Worm (Caenorhabditis elegans): ENCODE measurements around the gene nlp-101.

Gene nlp-101

ce11 chrX:7838582-7838981 lies at the start of gene nlp-101:
TSS of gene nlp-101 (plus strand) at chrX:7838882.
- TF ChIP-seq him-1 (tag; optimal IDR thresholded peaks at IDR 0.05): no peak
- no peak for TF ChIP-seq dao-5 (tag; optimal IDR thresholded peaks at IDR 0.05)
- TF ChIP-seq W03F9.2 (tag; optimal IDR thresholded peaks at IDR 0.05): no peak

- peak; percentile 16 for TF ChIP-seq him-1 (tag; optimal IDR thresholded peaks at IDR 0.05)
- TF ChIP-seq W03F9.2 (tag; optimal IDR thresholded peaks at IDR 0.05): no peak
These were observed 46.9 kb upstream of the nlp-101 start for ce11 chrX:7791802-7792201.

- TF ChIP-seq him-1 (tag; optimal IDR thresholded peaks at IDR 0.05) (no peak), dao-5 (tag; optimal IDR thresholded peaks at IDR 0.05) (no peak), W03F9.2 (tag; optimal IDR thresholded peaks at IDR 0.05) (no peak)
These were observed 45.2 kb upstream of the nlp-101 start, which contains the start of gene ZK154.6 for ce11 chrX:7793377-7794041. TSS of gene ZK154.6 (minus strand) at chrX:7793563.

- peak; percentile 27 for TF ChIP-seq dao-5 (tag; optimal IDR thresholded peaks at IDR 0.05)
- no peak for TF ChIP-seq him-1 (tag; optimal IDR thresholded peaks at IDR 0.05)
These were observed 44.4 kb upstream of the nlp-101 start for ce11 chrX:7794306-7794743.

- peak; percentile 5 for TF ChIP-seq him-1 (tag; optimal IDR thresholded peaks at IDR 0.05)
- TF ChIP-seq dao-5 (tag; optimal IDR thresholded peaks at IDR 0.05): no peak
- TF ChIP-seq W03F9.2 (tag; optimal IDR thresholded peaks at IDR 0.05): no peak
These were observed 40.2 kb upstream of the nlp-101 start, which contains the start of gene adm-4 for ce11 chrX:7798248-7799020. TSS of gene adm-4 (minus strand) at chrX:7798298.

ce11 chrX:7799680-7800079 lies 39.0 kb upstream of the nlp-101 start, which contains the start of gene gpx-7:
TSS of gene gpx-7 (minus strand) at chrX:7799780.
- no peak for TF ChIP-seq him-1 (tag; optimal IDR thresholded peaks at IDR 0.05)
- TF ChIP-seq dao-5 (tag; optimal IDR thresholded peaks at IDR 0.05): no peak
- TF ChIP-seq W03F9.2 (tag; optimal IDR thresholded peaks at IDR 0.05): no peak

- TF ChIP-seq dao-5 (tag; optimal IDR thresholded peaks at IDR 0.05) (no peak), him-1 (tag; optimal IDR thresholded peaks at IDR 0.05) (no peak), W03F9.2 (tag; optimal IDR thresholded peaks at IDR 0.05) (no peak)
These were observed 38.3 kb upstream of the nlp-101 start for ce11 chrX:7800370-7800769.

ce11 chrX:7808388-7808787 lies 30.3 kb upstream of the nlp-101 start:
- TF ChIP-seq W03F9.2 (tag; optimal IDR thresholded peaks at IDR 0.05) (no peak), dao-5 (tag; optimal IDR thresholded peaks at IDR 0.05) (no peak), him-1 (tag; optimal IDR thresholded peaks at IDR 0.05) (no peak)

- TF ChIP-seq dao-5 (tag; optimal IDR thresholded peaks at IDR 0.05): no peak
- peak; percentile 0 for TF ChIP-seq W03F9.2 (tag; optimal IDR thresholded peaks at IDR 0.05)
- TF ChIP-seq him-1 (tag; optimal IDR thresholded peaks at IDR 0.05): no peak
These were observed 29.1 kb upstream of the nlp-101 start for ce11 chrX:7809352-7810196.

- TF ChIP-seq W03F9.2 (tag; optimal IDR thresholded peaks at IDR 0.05): no peak
- no peak for TF ChIP-seq him-1 (tag; optimal IDR thresholded peaks at IDR 0.05)
- no peak for TF ChIP-seq dao-5 (tag; optimal IDR thresholded peaks at IDR 0.05)
These were observed 27.7 kb upstream of the nlp-101 start for ce11 chrX:7810991-7811390.

ce11 chrX:7814747-7815146 lies 23.9 kb upstream of the nlp-101 start:
- TF ChIP-seq dao-5 (tag; optimal IDR thresholded peaks at IDR 0.05) (no peak), W03F9.2 (tag; optimal IDR thresholded peaks at IDR 0.05) (no peak), him-1 (tag; optimal IDR thresholded peaks at IDR 0.05) (no peak)

- TF ChIP-seq him-1 (tag; optimal IDR thresholded peaks at IDR 0.05) (no peak), W03F9.2 (tag; optimal IDR thresholded peaks at IDR 0.05) (no peak), dao-5 (tag; optimal IDR thresholded peaks at IDR 0.05) (no peak)
These were observed 23.5 kb upstream of the nlp-101 start for ce11 chrX:7815230-7815629.

- TF ChIP-seq dao-5 (tag; optimal IDR thresholded peaks at IDR 0.05): no peak
- TF ChIP-seq W03F9.2 (tag; optimal IDR thresholded peaks at IDR 0.05): no peak
- TF ChIP-seq him-1 (tag; optimal IDR thresholded peaks at IDR 0.05): no peak
These were observed 22.2 kb upstream of the nlp-101 start, which contains the start of the genes sek-1 and R03G5.6 for ce11 chrX:7816434-7816974. TSS of gene sek-1 (plus strand) at chrX:7816734. TSS of gene R03G5.6 (minus strand) at chrX:7816924.
